Worm (Caenorhabditis elegans) whole organism, midembryonic: ENCODE data around the gene pqn-75.

Source experiments
- flt-1 ChIP-seq: fragments of 200-800 bp; sonication (Bioruptor generic); IDR thresholded peaks from 2 replicates; pipeline ENCODE4 v1.3.6; 2022; ENCODE audit warnings: missing genetic modification characterization, missing compliant biosample characterization
- med-1 ChIP-seq: sonication (generic microtip); optimal IDR thresholded peaks from 2 replicates; lab custom pipeline; 2017; ENCODE audit warnings: missing genetic modification characterization, mild to moderate bottlenecking, missing compliant biosample characterization, antibody characterized with exemption, missing genetic modification reagents; ENCODE audit not compliant: insufficient read depth
- tab-1 ChIP-seq: fragments of 200-800 bp; sonication (Bioruptor generic); IDR thresholded peaks from 2 replicates; pipeline ENCODE4 v1.3.6; 2022; ENCODE audit warnings: missing genetic modification characterization, missing compliant biosample characterization

- TF ChIP-seq tab-1 (GFP tag; lab: Robert Waterston, UW) (0 out of 2 replicates have a peak, but pooled peaks have one; percentile 38), med-1 (GFP tag; lab: Kevin White, UChicago) (no peak), flt-1 (GFP tag; lab: Robert Waterston, UW) (0 out of 2 replicates have a peak, but pooled peaks have one; percentile 26)
Measured at ce11 chrIV:4076690-4077295, 4.7 kb downstream of the pqn-75 start.
